Worm (Caenorhabditis elegans) whole organism, young adult: ENCODE measurements around the gene cpr-2.

Source experiments
- B0336.3 ChIP-seq: fragments of 200-800 bp; sonication (Bioruptor generic); IDR thresholded peaks from 2 replicates; pipeline ENCODE4 v1.3.6; 2022; ENCODE audit warnings: missing genetic modification characterization, missing compliant biosample characterization
- F33H1.4 ChIP-seq: fragments of 200-800 bp; sonication (Bioruptor generic); IDR thresholded peaks from 2 replicates; pipeline ENCODE4 v1.3.6; 2022; ENCODE audit warnings: missing genetic modification reagents, missing genetic modification characterization, missing compliant biosample characterization
- F37B4.10 ChIP-seq: fragments of 200-800 bp; sonication (Bioruptor generic); IDR thresholded peaks from 2 replicates; pipeline ENCODE4 v1.3.6; 2022; ENCODE audit warnings: missing genetic modification characterization, missing compliant biosample characterization
- F52B5.7 ChIP-seq: sonication (generic microtip); optimal IDR thresholded peaks from 2 replicates; lab custom pipeline; 2016; ENCODE audit warnings: mild to moderate bottlenecking, missing genetic modification characterization, missing compliant biosample characterization
- F57A8.1 ChIP-seq: fragments of 200-800 bp; sonication (Bioruptor generic); optimal IDR thresholded peaks from 2 replicates; lab custom pipeline; 2018; ENCODE audit warnings: mild to moderate bottlenecking, missing genetic modification characterization, moderate library complexity, missing compliant biosample characterization
- Y53G8AR.9 ChIP-seq: fragments of 200-800 bp; sonication (Bioruptor generic); conservative IDR thresholded peaks from 2 replicates; pipeline ENCODE4 v1.3.6; 2022; ENCODE audit warnings: missing genetic modification reagents, missing genetic modification characterization, missing compliant biosample characterization
- akir-1 ChIP-seq: fragments of 200-800 bp; sonication (Bioruptor generic); optimal IDR thresholded peaks from 2 replicates; lab custom pipeline; 2018; ENCODE audit warnings: mild to moderate bottlenecking, missing genetic modification characterization, moderate library complexity, missing compliant biosample characterization
- atf-7 ChIP-seq: sonication (generic microtip); optimal IDR thresholded peaks from 2 replicates; lab custom pipeline; 2017; ENCODE audit warnings: mild to moderate bottlenecking, missing genetic modification characterization, missing compliant biosample characterization
- attf-6 ChIP-seq: fragments of 200-800 bp; sonication (Bioruptor generic); IDR thresholded peaks from 2 replicates; pipeline ENCODE4 v1.3.6; 2022; ENCODE audit warnings: missing genetic modification reagents, missing genetic modification characterization, missing compliant biosample characterization
- bed-1 ChIP-seq: fragments of 200-800 bp; sonication (Bioruptor generic); IDR thresholded peaks from 2 replicates; pipeline ENCODE4 v1.3.6; 2022; ENCODE audit warnings: missing genetic modification reagents, missing genetic modification characterization, missing compliant biosample characterization
- bed-2 ChIP-seq: fragments of 200-800 bp; sonication (Bioruptor generic); IDR thresholded peaks from 2 replicates; pipeline ENCODE4 v1.3.6; 2022; ENCODE audit warnings: missing genetic modification reagents, missing genetic modification characterization, missing compliant biosample characterization
- cebp-1 ChIP-seq, 2 experiments: fragments of 200-800 bp in 1 of 2; sonication (Bioruptor generic) in 1 of 2; sonication (generic microtip) in 1 of 2; IDR thresholded peaks in 1 of 2; optimal IDR thresholded peaks in 1 of 2; 2 replicates each; pipeline versions ENCODE4 v1.3.6 to Lab custom; 2017 to 2022; ENCODE audit warnings: missing compliant biosample characterization in 2 of 2, missing genetic modification characterization in 2 of 2, mild to moderate bottlenecking in 1 of 2, missing genetic modification reagents in 1 of 2, moderate library complexity in 1 of 2
- ceh-27 ChIP-seq: fragments of 200-800 bp; sonication (Bioruptor generic); optimal IDR thresholded peaks from 2 replicates; lab custom pipeline; 2018; ENCODE audit warnings: mild to moderate bottlenecking, missing genetic modification characterization, moderate library complexity, missing compliant biosample characterization
- ceh-40 ChIP-seq: fragments of 200-800 bp; sonication (Bioruptor generic); IDR thresholded peaks from 2 replicates; pipeline ENCODE4 v1.3.6; 2022; ENCODE audit warnings: missing genetic modification characterization, missing compliant biosample characterization
- ceh-91 ChIP-seq: fragments of 200-800 bp; sonication (Bioruptor generic); IDR thresholded peaks from 2 replicates; pipeline ENCODE4 v1.3.6; 2022; ENCODE audit warnings: missing genetic modification reagents, missing genetic modification characterization, missing compliant biosample characterization
- dox-1 ChIP-seq: fragments of 200-800 bp; sonication (Bioruptor generic); IDR thresholded peaks from 2 replicates; pipeline ENCODE4 v1.3.6; 2022; ENCODE audit warnings: missing genetic modification reagents, missing genetic modification characterization, missing compliant biosample characterization
- egl-44 ChIP-seq: fragments of 200-800 bp; sonication (Bioruptor generic); IDR thresholded peaks from 2 replicates; pipeline ENCODE4 v1.3.6; 2022; ENCODE audit warnings: missing genetic modification reagents, missing genetic modification characterization, missing compliant biosample characterization
- fkh-3 ChIP-seq: sonication (generic microtip); optimal IDR thresholded peaks from 2 replicates; lab custom pipeline; 2016; ENCODE audit warnings: mild to moderate bottlenecking, missing genetic modification characterization, missing compliant biosample characterization
- hlh-26 ChIP-seq: fragments of 200-800 bp; sonication (Bioruptor generic); conservative IDR thresholded peaks from 2 replicates; pipeline ENCODE4 v1.3.6; 2022; ENCODE audit warnings: missing genetic modification reagents, missing genetic modification characterization, missing compliant biosample characterization
- let-526 ChIP-seq: fragments of 200-800 bp; sonication (Bioruptor generic); IDR thresholded peaks from 2 replicates; pipeline ENCODE4 v1.3.6; 2022; ENCODE audit warnings: missing genetic modification reagents, missing genetic modification characterization, missing compliant biosample characterization
- let-607 ChIP-seq, 2 experiments: fragments of 200-800 bp in 1 of 2; sonication (Bioruptor generic) in 1 of 2; sonication (generic microtip) in 1 of 2; optimal IDR thresholded peaks; 2 replicates each; lab custom pipeline; 2016 to 2018; ENCODE audit warnings: mild to moderate bottlenecking in 2 of 2, missing compliant biosample characterization in 2 of 2, missing genetic modification characterization in 2 of 2, moderate library complexity in 2 of 2, missing genotype in 1 of 2
- lin-26 ChIP-seq: fragments of 200-800 bp; sonication (Bioruptor generic); IDR thresholded peaks from 2 replicates; pipeline ENCODE4 v1.3.6; 2022; ENCODE audit warnings: missing genetic modification reagents, missing genetic modification characterization, missing compliant biosample characterization
- lin-35 ChIP-seq, 3 experiments: fragments of 150-350 bp in 2 of 3; sonication (generic microtip) in 1 of 3; optimal IDR thresholded peaks; 2 replicates each; lab custom pipeline; 2014 to 2018; ENCODE audit warnings: missing biosample characterization in 3 of 3, missing genetic modification characterization in 3 of 3, missing genetic modification reagents in 3 of 3
- lin-40 ChIP-seq: sonication (generic microtip); optimal IDR thresholded peaks from 2 replicates; lab custom pipeline; 2016; ENCODE audit warnings: missing genetic modification characterization, mild to moderate bottlenecking, missing compliant biosample characterization, missing genotype, missing genetic modification reagents
- mel-28 ChIP-seq: sonication (generic microtip); optimal IDR thresholded peaks from 2 replicates; lab custom pipeline; 2016; ENCODE audit warnings: borderline replicate concordance, mild to moderate bottlenecking, missing genetic modification characterization, missing compliant biosample characterization
- mes-4 ChIP-seq: sonication (generic microtip); optimal IDR thresholded peaks from 2 replicates; lab custom pipeline; 2016; ENCODE audit warnings: missing genotype, missing genetic modification characterization, missing compliant biosample characterization
- nfya-2 ChIP-seq: fragments of 200-800 bp; sonication (Bioruptor generic); IDR thresholded peaks from 2 replicates; pipeline ENCODE4 v1.3.6; 2022; ENCODE audit warnings: missing genetic modification reagents, missing genetic modification characterization, missing compliant biosample characterization
- nhr-120 ChIP-seq: fragments of 200-800 bp; sonication (Bioruptor generic); IDR thresholded peaks from 2 replicates; pipeline ENCODE4 v1.3.6; 2022; ENCODE audit warnings: missing genetic modification characterization, missing compliant biosample characterization
- nhr-179 ChIP-seq: sonication (generic microtip); optimal IDR thresholded peaks from 2 replicates; lab custom pipeline; 2016; ENCODE audit warnings: mild to moderate bottlenecking, missing genetic modification characterization, missing compliant biosample characterization
- nhr-80 ChIP-seq: sonication (generic microtip); optimal IDR thresholded peaks from 2 replicates; lab custom pipeline; 2016; ENCODE audit warnings: missing genetic modification characterization, missing compliant biosample characterization
- nhr-90 ChIP-seq: sonication (generic microtip); optimal IDR thresholded peaks from 2 replicates; lab custom pipeline; 2016; ENCODE audit warnings: missing genotype, mild to moderate bottlenecking, missing genetic modification characterization, missing compliant biosample characterization
- pha-4 ChIP-seq: fragments of 150-350 bp; sonication (generic microtip); optimal IDR thresholded peaks from 2 replicates; lab custom pipeline; 2014; ENCODE audit warnings: missing biosample characterization, missing genetic modification reagents, missing genetic modification characterization
- rpc-1 ChIP-seq, 2 experiments: fragments of 150-350 bp in 1 of 2; sonication (generic microtip) in 1 of 2; optimal IDR thresholded peaks; 2 replicates each; lab custom pipeline; 2014 to 2018; ENCODE audit warnings: missing biosample characterization in 1 of 2, missing genetic modification characterization in 1 of 2, missing genetic modification reagents in 1 of 2, missing genotype in 1 of 2
- snpc-1.3 ChIP-seq: sonication (generic microtip); optimal IDR thresholded peaks from 2 replicates; lab custom pipeline; 2017; ENCODE audit warnings: missing genetic modification characterization, mild to moderate bottlenecking, missing compliant biosample characterization, antibody characterized with exemption, moderate library complexity, missing genotype, missing genetic modification reagents; ENCODE audit not compliant: insufficient read depth
- somi-1 ChIP-seq: fragments of 200-800 bp; sonication (Bioruptor generic); optimal IDR thresholded peaks from 2 replicates; lab custom pipeline; 2018; ENCODE audit warnings: mild to moderate bottlenecking, missing genetic modification characterization, missing compliant biosample characterization
- tbx-9 ChIP-seq: sonication (generic microtip); optimal IDR thresholded peaks from 2 replicates; lab custom pipeline; 2016; ENCODE audit warnings: borderline replicate concordance, missing genetic modification characterization, inconsistent platforms, missing compliant biosample characterization
- xnd-1 ChIP-seq: sonication (generic microtip); optimal IDR thresholded peaks from 2 replicates; lab custom pipeline; 2016; ENCODE audit warnings: missing genotype, missing genetic modification reagents, missing genetic modification characterization, missing compliant biosample characterization
- zim-3 ChIP-seq: sonication (generic microtip); optimal IDR thresholded peaks from 2 replicates; lab custom pipeline; 2017; ENCODE audit warnings: mild to moderate bottlenecking, missing genetic modification characterization, moderate library complexity, missing compliant biosample characterization
- ztf-18 ChIP-seq: sonication (generic microtip); optimal IDR thresholded peaks from 2 replicates; lab custom pipeline; 2016; ENCODE audit warnings: missing genotype, mild to moderate bottlenecking, missing genetic modification characterization, missing compliant biosample characterization

cpr-2 gene

ce11 chrV:16526858-16527257, 7.0 kb downstream of the cpr-2 start, which contains the start of gene F36D3.8:
Gene F36D3.8 (plus strand): TSS chrV:16527158.
- TF ChIP-seq bed-1: no peak
- no peak for TF ChIP-seq lin-40 (tag; lab: Kevin White, UChicago)
- no peak for TF ChIP-seq ceh-91
- no peak for TF ChIP-seq egl-44 (GFP tag; lab: Robert Waterston, UW)
- TF ChIP-seq atf-7 (tag; lab: Kevin White, UChicago): no peak
- no peak for TF ChIP-seq nhr-90 (tag; lab: Kevin White, UChicago)
- TF ChIP-seq pha-4: no peak
- no peak for TF ChIP-seq lin-35 (GFP tag; optimal IDR thresholded peaks at IDR 0.05; lab: Kevin White, UChicago)
- no peak for TF ChIP-seq ceh-40 (GFP tag; lab: Robert Waterston, UW)
- no peak for TF ChIP-seq rpc-1 (optimal IDR thresholded peaks at IDR 0.05; lab: Kevin White, UChicago)
- TF ChIP-seq rpc-1 (tag; optimal IDR thresholded peaks at IDR 0.05; lab: Kevin White, UChicago): no peak
- no peak for TF ChIP-seq hlh-26 (GFP tag; lab: Robert Waterston, UW)
- no peak for TF ChIP-seq ztf-18 (tag; lab: Kevin White, UChicago)
- no peak for TF ChIP-seq somi-1
- TF ChIP-seq let-607 (tag; optimal IDR thresholded peaks at IDR 0.05; lab: Kevin White, UChicago): no peak
- TF ChIP-seq let-526 (GFP tag; lab: Robert Waterston, UW): no peak
- no peak for TF ChIP-seq F57A8.1 (GFP tag; lab: Kevin White, UChicago)
- TF ChIP-seq mes-4 (tag; lab: Kevin White, UChicago): no peak
- no peak for TF ChIP-seq B0336.3
- TF ChIP-seq cebp-1 (GFP tag; IDR thresholded peaks at IDR 0.05; lab: Robert Waterston, UW): no peak
- TF ChIP-seq cebp-1 (tag; optimal IDR thresholded peaks at IDR 0.05; lab: Kevin White, UChicago): no peak
- no peak for TF ChIP-seq fkh-3 (tag; lab: Kevin White, UChicago)

ce11 chrV:16522242-16522641, 11.7 kb downstream of the cpr-2 start, which contains the start of gene srw-34:
Gene srw-34 (minus strand): TSS chrV:16522342.
- no peak for TF ChIP-seq tbx-9 (tag; lab: Kevin White, UChicago)
- TF ChIP-seq rpc-1 (optimal IDR thresholded peaks at IDR 0.05; lab: Kevin White, UChicago): no peak
- TF ChIP-seq rpc-1 (tag; optimal IDR thresholded peaks at IDR 0.05; lab: Kevin White, UChicago): no peak
- TF ChIP-seq mel-28 (tag; lab: Kevin White, UChicago): no peak
- TF ChIP-seq nhr-120: no peak
- no peak for TF ChIP-seq snpc-1.3 (tag; lab: Kevin White, UChicago)
- TF ChIP-seq attf-6 (GFP tag; lab: Robert Waterston, UW): no peak
- TF ChIP-seq dox-1: no peak
- TF ChIP-seq F33H1.4 (GFP tag; lab: Robert Waterston, UW): no peak
- TF ChIP-seq zim-3 (tag; lab: Kevin White, UChicago): no peak
- TF ChIP-seq B0336.3: no peak
- no peak for TF ChIP-seq F52B5.7
- no peak for TF ChIP-seq cebp-1 (GFP tag; IDR thresholded peaks at IDR 0.05; lab: Robert Waterston, UW)
- TF ChIP-seq cebp-1 (tag; optimal IDR thresholded peaks at IDR 0.05; lab: Kevin White, UChicago): no peak
- no peak for TF ChIP-seq bed-2 (GFP tag; lab: Robert Waterston, UW)
- TF ChIP-seq F57A8.1 (GFP tag; lab: Kevin White, UChicago): no peak
- TF ChIP-seq ceh-27 (GFP tag; lab: Kevin White, UChicago): no peak

ce11 chrV:16517619-16518018, 16.3 kb downstream of the cpr-2 start, which contains the start of gene F36D3.4:
Gene F36D3.4 (minus strand): TSS chrV:16517719.
- TF ChIP-seq nfya-2: no peak
- TF ChIP-seq nhr-80 (tag; lab: Kevin White, UChicago): no peak
- TF ChIP-seq akir-1 (GFP tag; lab: Kevin White, UChicago): no peak
- no peak for TF ChIP-seq xnd-1 (tag; lab: Kevin White, UChicago)
- TF ChIP-seq F37B4.10 (GFP tag; lab: Robert Waterston, UW): no peak
- no peak for TF ChIP-seq nhr-179 (tag; lab: Kevin White, UChicago)
- no peak for TF ChIP-seq Y53G8AR.9
- no peak for TF ChIP-seq lin-26 (GFP tag; lab: Robert Waterston, UW)
- TF ChIP-seq F52B5.7: no peak
- TF ChIP-seq ceh-27 (GFP tag; lab: Kevin White, UChicago): no peak
- TF ChIP-seq somi-1: no peak
